Fruit fly (Drosophila melanogaster) whole organism, adult: ENCODE results near the gene mew.

Source experiments
- Crg-1 ChIP-seq: fragments of 200-800 bp; sonication (Bioruptor generic); optimal IDR thresholded peaks from 2 replicates; lab custom pipeline; 2016; ENCODE audit warnings: missing biosample characterization, missing genetic modification characterization
- kay ChIP-seq: fragments of 200-800 bp; sonication (Bioruptor generic); peaks from one replicate; lab custom pipeline; 2016; ENCODE audit warnings: missing biosample characterization, missing genetic modification characterization, borderline replicate concordance

- no peak for TF ChIP-seq Crg-1 (GFP tag; lab: Kevin White, UChicago)
- no peak for TF ChIP-seq kay (GFP tag; lab: Kevin White, UChicago)
Measured at dm6 chrX:13244462-13244861, 13.8 kb downstream of the mew start.
